Worm (Caenorhabditis elegans): Measurements from ENCODE around the gene srg-47.

The srg-47 gene

DNA sequence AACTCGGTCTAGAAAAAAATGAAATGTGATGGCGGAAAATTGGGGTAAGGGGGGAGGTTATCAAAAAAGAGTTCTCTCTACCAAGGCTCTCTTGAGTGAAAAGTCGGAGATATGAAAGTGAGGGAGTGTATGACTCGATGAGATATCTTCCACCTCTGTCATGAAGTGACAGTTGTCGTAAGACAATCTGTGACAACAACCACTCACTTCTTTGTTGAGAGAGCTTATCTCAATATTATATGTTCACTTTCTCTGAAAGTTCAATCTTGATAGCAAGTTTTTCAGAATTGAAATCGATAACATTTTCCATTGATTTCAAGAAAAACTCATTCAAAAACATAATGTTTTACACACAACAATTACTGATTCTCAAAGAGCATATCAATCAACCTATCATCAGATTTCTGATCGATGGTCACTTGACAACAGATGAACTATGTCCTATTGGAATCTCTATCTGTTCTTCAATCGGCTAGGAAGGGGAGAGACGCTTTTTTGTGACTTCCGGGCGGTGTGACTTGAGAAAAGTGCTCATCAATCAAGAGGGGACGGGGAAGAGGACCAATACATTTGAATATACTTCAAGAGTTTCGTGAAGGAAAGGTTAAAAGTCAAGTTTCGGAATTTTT, 20.8 kb upstream of the srg-47 start:
- TF ChIP-seq nhr-28 (tag; optimal IDR thresholded peaks at IDR 0.05) (no peak), ceh-20 (GFP tag; IDR thresholded peaks at IDR 0.05) (peak; percentile 19; the same call in 1 of the 2 replicates), fos-1 (tag; optimal IDR thresholded peaks at IDR 0.05) (no peak), dmd-6 (GFP tag; IDR thresholded peaks at IDR 0.05) (no peak), daf-12 (tag; optimal IDR thresholded peaks at IDR 0.05) (no peak), nhr-11 (tag; optimal IDR thresholded peaks at IDR 0.05) (no peak), Y5F2A.4 (GFP tag; optimal IDR thresholded peaks at IDR 0.05) (no peak), nhr-41 (GFP tag; IDR thresholded peaks at IDR 0.05) (no peak), unc-62 (GFP tag; optimal IDR thresholded peaks at IDR 0.05 in 1 of 2) (no peak), unc-62 (tag; optimal IDR thresholded peaks at IDR 0.05) (no peak), Y105C5A.15 (GFP tag; IDR thresholded peaks at IDR 0.05) (no peak), mdl-1 (tag; optimal IDR thresholded peaks at IDR 0.05) (no peak), daf-16 (GFP tag; optimal IDR thresholded peaks at IDR 0.05) (peak in 1 of 2 experiments; percentile 39), daf-16 (tag; optimal IDR thresholded peaks at IDR 0.05) (no peak), unc-39 (tag; optimal IDR thresholded peaks at IDR 0.05) (no peak), egl-43 (GFP tag; IDR thresholded peaks at IDR 0.05) (no peak)

DNA sequence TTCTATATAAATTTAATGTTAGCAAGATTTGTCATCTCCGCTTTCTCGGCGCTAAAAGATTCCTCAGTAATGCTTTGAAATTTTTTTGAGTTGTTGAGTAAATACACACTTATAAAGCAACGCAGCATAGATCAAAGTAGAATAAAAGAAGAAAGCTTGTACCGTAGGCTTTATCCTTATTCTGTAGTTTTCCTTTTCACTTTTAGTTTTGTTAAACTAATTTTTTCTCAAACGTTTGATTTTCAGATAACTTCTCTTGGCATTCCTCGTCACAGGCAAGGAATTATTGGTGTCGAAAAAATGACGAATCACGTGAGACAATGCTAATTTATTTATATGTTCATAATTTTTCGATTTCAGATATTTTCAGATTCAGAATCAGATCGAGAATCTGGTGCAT, 6.5 kb upstream of the srg-47 start, which contains the start of gene C53A5.11:
TSS of gene C53A5.11 (plus strand) at position 301 of the 400 bp plus-strand sequence.
- no peak for TF ChIP-seq dmd-9 (GFP tag; IDR thresholded peaks at IDR 0.05)
- TF ChIP-seq nhr-41 (GFP tag; IDR thresholded peaks at IDR 0.05), result no peak
- TF ChIP-seq nhr-111 (GFP tag; optimal IDR thresholded peaks at IDR 0.05), result no peak
- no peak for TF ChIP-seq attf-4 (tag; optimal IDR thresholded peaks at IDR 0.05)
- TF ChIP-seq ZK337.2 (GFP tag; IDR thresholded peaks at IDR 0.05), result no peak
- TF ChIP-seq jun-1 (tag; optimal IDR thresholded peaks at IDR 0.05), result no peak
- no peak for TF ChIP-seq ctbp-1 (GFP tag; IDR thresholded peaks at IDR 0.05)
- no peak for TF ChIP-seq lin-1 (GFP tag; IDR thresholded peaks at IDR 0.05)
- TF ChIP-seq zip-11 (GFP tag; IDR thresholded peaks at IDR 0.05), result no peak
- TF ChIP-seq F49E8.2 (tag; optimal IDR thresholded peaks at IDR 0.05; ENCODE audit: borderline replicate concordance), result no peak

DNA sequence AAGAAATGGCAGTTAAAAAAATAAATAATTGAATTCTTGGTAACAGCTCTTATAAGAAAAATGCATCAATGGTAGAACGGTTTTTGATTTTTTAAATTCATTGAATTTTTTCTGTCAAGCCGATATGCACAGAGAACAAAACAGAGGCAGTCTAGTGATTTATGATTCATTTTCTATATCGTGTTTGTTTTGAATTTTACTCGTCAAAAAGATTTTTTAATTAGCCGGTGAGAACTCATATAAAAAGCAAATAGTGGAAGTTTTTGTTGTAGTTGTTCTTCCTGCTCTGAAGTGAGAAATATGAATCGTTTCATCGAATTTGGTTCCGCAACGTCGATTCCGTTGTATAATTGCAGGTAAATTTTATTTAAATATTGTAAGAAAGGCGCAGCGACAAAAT, 3.2 kb upstream of the srg-47 start, which contains the start of gene srt-32:
TSS of gene srt-32 (plus strand) at position 301 of the 400 bp plus-strand sequence.
- no peak for TF ChIP-seq Y5F2A.4 (GFP tag; optimal IDR thresholded peaks at IDR 0.05)
- TF ChIP-seq zfp-2 (tag; optimal IDR thresholded peaks at IDR 0.05), result no peak
- TF ChIP-seq nhr-41 (GFP tag; IDR thresholded peaks at IDR 0.05), result no peak
- TF ChIP-seq nhr-77 (tag; optimal IDR thresholded peaks at IDR 0.05), result no peak
- TF ChIP-seq nhr-102 (tag; optimal IDR thresholded peaks at IDR 0.05), result no peak
- TF ChIP-seq daf-19 (GFP tag; conservative IDR thresholded peaks at IDR 0.05), result no peak
- TF ChIP-seq ctbp-1 (GFP tag; IDR thresholded peaks at IDR 0.05), result no peak
- no peak for TF ChIP-seq snpc-4 (tag; optimal IDR thresholded peaks at IDR 0.05)
- TF ChIP-seq F49E8.2 (tag; optimal IDR thresholded peaks at IDR 0.05; ENCODE audit: borderline replicate concordance), result no peak
- TF ChIP-seq nhr-25 (tag; optimal IDR thresholded peaks at IDR 0.05; ENCODE audit: borderline replicate concordance, insufficient read depth), result no peak

DNA sequence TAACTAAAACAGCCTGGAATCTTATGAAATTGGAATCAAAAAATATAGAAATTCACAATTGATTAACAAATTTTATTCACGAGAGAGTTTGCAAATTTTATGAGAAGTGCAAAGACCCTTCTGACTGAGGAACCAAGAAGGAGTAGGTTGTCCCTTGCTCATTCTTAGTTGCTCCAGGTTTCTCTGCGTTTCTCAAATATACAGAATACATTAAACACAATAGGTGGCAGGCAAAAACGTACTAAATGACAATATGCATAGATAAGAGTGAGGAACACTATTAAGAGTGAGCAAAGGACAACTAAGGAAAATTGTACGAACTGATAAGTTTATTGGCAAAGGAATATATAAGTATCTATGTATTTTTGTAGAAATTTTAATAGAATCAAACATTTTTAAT, 2.7 kb upstream of the srg-47 start, which contains the start of gene C53A5.9:
TSS of gene C53A5.9 (minus strand) at position 101 of the 400 bp plus-strand sequence.
- TF ChIP-seq jun-1 (tag; optimal IDR thresholded peaks at IDR 0.05), result no peak
- TF ChIP-seq nhr-77 (tag; optimal IDR thresholded peaks at IDR 0.05), result no peak
- TF ChIP-seq ceh-28 (tag; optimal IDR thresholded peaks at IDR 0.05), result no peak
- TF ChIP-seq mxl-3 (GFP tag; optimal IDR thresholded peaks at IDR 0.05), result no peak
- TF ChIP-seq Y48G9A.11 (GFP tag; IDR thresholded peaks at IDR 0.05), result no peak
- TF ChIP-seq ces-1 (GFP tag; optimal IDR thresholded peaks at IDR 0.05), result no peak
- no peak for TF ChIP-seq hlh-11 (tag; optimal IDR thresholded peaks at IDR 0.05)
- TF ChIP-seq ztf-7 (tag; optimal IDR thresholded peaks at IDR 0.05), result no peak
- no peak for TF ChIP-seq mxl-2 (GFP tag; conservative IDR thresholded peaks at IDR 0.05)
- TF ChIP-seq arid-1 (GFP tag; conservative IDR thresholded peaks at IDR 0.05), result no peak
- no peak for TF ChIP-seq tra-1 (GFP tag; IDR thresholded peaks at IDR 0.05)
- no peak for TF ChIP-seq F10B5.3 (tag; optimal IDR thresholded peaks at IDR 0.05)
- no peak for TF ChIP-seq snpc-4 (tag; optimal IDR thresholded peaks at IDR 0.05)

Data from whole organism, L4 larva.